Fruit fly (Drosophila melanogaster): Measurements from ENCODE around the gene GckIII.

Gene GckIII

dm6 chr3R:17072526-17073114, 12.7 kb upstream of the GckIII start, which contains the start of the genes Ns1 and mRpS11:
Gene Ns1, minus strand, starts transcription at chr3R:17072675.
Gene mRpS11, plus strand, starts transcription at chr3R:17072732.
- no peak for TF ChIP-seq Abd-B (GFP tag; optimal IDR thresholded peaks at IDR 0.05)
- TF ChIP-seq dl (GFP tag; optimal IDR thresholded peaks at IDR 0.05; ENCODE audit: insufficient read depth in 1 of 2, partially characterized antibody in 2 of 2), result no peak
- TF ChIP-seq HLH106 (tag; optimal IDR thresholded peaks at IDR 0.05), result peak; percentile 29
- no peak for TF ChIP-seq dmrt93B (GFP tag; optimal IDR thresholded peaks at IDR 0.05)
- TF ChIP-seq usp (GFP tag; optimal IDR thresholded peaks at IDR 0.05), result no peak
- TF ChIP-seq rgr (GFP tag; optimal IDR thresholded peaks at IDR 0.05), result peak; percentile 71
- no peak for TF ChIP-seq br (GFP tag; optimal IDR thresholded peaks at IDR 0.05)
- TF ChIP-seq h (GFP tag; optimal IDR thresholded peaks at IDR 0.05), result peak; percentile 49
- no peak for TF ChIP-seq Dif (GFP tag; optimal IDR thresholded peaks at IDR 0.05; ENCODE audit: partially characterized antibody)
- no peak for TF ChIP-seq tai (GFP tag; optimal IDR thresholded peaks at IDR 0.05)
- TF ChIP-seq sage (GFP tag; optimal IDR thresholded peaks at IDR 0.05), result no peak
- TF ChIP-seq Mio (GFP tag; optimal IDR thresholded peaks at IDR 0.05), result no peak
- TF ChIP-seq brk (GFP tag; optimal IDR thresholded peaks at IDR 0.05), result no peak
- TF ChIP-seq pan (optimal IDR thresholded peaks at IDR 0.05), result no peak
- peak; percentile 5 for TF ChIP-seq Hr83 (GFP tag; optimal IDR thresholded peaks at IDR 0.05; ENCODE audit: poor library complexity, severe bottlenecking)
- TF ChIP-seq Dfd (GFP tag; optimal IDR thresholded peaks at IDR 0.05), result no peak
- TF ChIP-seq fru (GFP tag; optimal IDR thresholded peaks at IDR 0.05), result peak; percentile 38
- peak in 1 of 2 experiments; percentile 60 for TF ChIP-seq foxo (GFP tag; optimal IDR thresholded peaks at IDR 0.05)
- TF ChIP-seq Rel (GFP tag; optimal IDR thresholded peaks at IDR 0.05), result no peak
- peak; percentile 47 for TF ChIP-seq Rel (tag; optimal IDR thresholded peaks at IDR 0.05)
- no peak for TF ChIP-seq OdsH (GFP tag; optimal IDR thresholded peaks at IDR 0.05)
- TF ChIP-seq GATAd (GFP tag; optimal IDR thresholded peaks at IDR 0.05), result no peak
- no peak for TF ChIP-seq Vsx2 (GFP tag; optimal IDR thresholded peaks at IDR 0.05; ENCODE audit: partially characterized antibody)
- peak; percentile 13 for TF ChIP-seq Sp1 (GFP tag; optimal IDR thresholded peaks at IDR 0.05)
- no peak for TF ChIP-seq CrebA (GFP tag; optimal IDR thresholded peaks at IDR 0.05; ENCODE audit: borderline replicate concordance)
- TF ChIP-seq CG9705 (GFP tag; optimal IDR thresholded peaks at IDR 0.05), result no peak
- no peak for TF ChIP-seq jim (GFP tag; optimal IDR thresholded peaks at IDR 0.05)
- TF ChIP-seq N (GFP tag; optimal IDR thresholded peaks at IDR 0.05), result no peak
- TF ChIP-seq lola (GFP tag; optimal IDR thresholded peaks at IDR 0.05), result no peak
- no peak for TF ChIP-seq Jra (GFP tag; optimal IDR thresholded peaks at IDR 0.05)
- no peak for TF ChIP-seq CG32264 (GFP tag; optimal IDR thresholded peaks at IDR 0.05)
- TF ChIP-seq woc (GFP tag; optimal IDR thresholded peaks at IDR 0.05), result no peak
- no peak for TF ChIP-seq Hr78 (GFP tag; optimal IDR thresholded peaks at IDR 0.05)
- TF ChIP-seq ey (GFP tag; optimal IDR thresholded peaks at IDR 0.05), result peak; percentile 8
- no peak for TF ChIP-seq dsf (GFP tag; optimal IDR thresholded peaks at IDR 0.05; ENCODE audit: borderline replicate concordance)
- no peak for TF ChIP-seq psq (GFP tag; optimal IDR thresholded peaks at IDR 0.05)
- TF ChIP-seq Myc (optimal IDR thresholded peaks at IDR 0.05), result peak; percentile 57
- peak; percentile 64 for TF ChIP-seq Hnf4 (GFP tag; optimal IDR thresholded peaks at IDR 0.05)
- TF ChIP-seq sv (GFP tag; optimal IDR thresholded peaks at IDR 0.05), result peak; percentile 24

- peak; percentile 14 for TF ChIP-seq Sp1 (GFP tag; optimal IDR thresholded peaks at IDR 0.05)
- peak; percentile 2 for TF ChIP-seq Hnf4 (GFP tag; optimal IDR thresholded peaks at IDR 0.05)
- no peak for TF ChIP-seq Rel (GFP tag; optimal IDR thresholded peaks at IDR 0.05)
- TF ChIP-seq Rel (tag; optimal IDR thresholded peaks at IDR 0.05), result peak; percentile 82
- TF ChIP-seq h (GFP tag; optimal IDR thresholded peaks at IDR 0.05), result peak; percentile 44
- TF ChIP-seq dsf (GFP tag; optimal IDR thresholded peaks at IDR 0.05; ENCODE audit: borderline replicate concordance), result no peak
- peak; percentile 48 for TF ChIP-seq Hr83 (GFP tag; optimal IDR thresholded peaks at IDR 0.05; ENCODE audit: poor library complexity, severe bottlenecking)
- no peak for TF ChIP-seq dl (GFP tag; optimal IDR thresholded peaks at IDR 0.05; ENCODE audit: insufficient read depth in 1 of 2, partially characterized antibody in 2 of 2)
- no peak for TF ChIP-seq N (GFP tag; optimal IDR thresholded peaks at IDR 0.05)
Observed at dm6 chr3R:17077968-17078417, 7.3 kb upstream of the GckIII start.

Measured in whole organism, wandering third instar larva.